Fruit fly (Drosophila melanogaster): ENCODE results near the gene HP1e.

HP1e gene

DNA sequence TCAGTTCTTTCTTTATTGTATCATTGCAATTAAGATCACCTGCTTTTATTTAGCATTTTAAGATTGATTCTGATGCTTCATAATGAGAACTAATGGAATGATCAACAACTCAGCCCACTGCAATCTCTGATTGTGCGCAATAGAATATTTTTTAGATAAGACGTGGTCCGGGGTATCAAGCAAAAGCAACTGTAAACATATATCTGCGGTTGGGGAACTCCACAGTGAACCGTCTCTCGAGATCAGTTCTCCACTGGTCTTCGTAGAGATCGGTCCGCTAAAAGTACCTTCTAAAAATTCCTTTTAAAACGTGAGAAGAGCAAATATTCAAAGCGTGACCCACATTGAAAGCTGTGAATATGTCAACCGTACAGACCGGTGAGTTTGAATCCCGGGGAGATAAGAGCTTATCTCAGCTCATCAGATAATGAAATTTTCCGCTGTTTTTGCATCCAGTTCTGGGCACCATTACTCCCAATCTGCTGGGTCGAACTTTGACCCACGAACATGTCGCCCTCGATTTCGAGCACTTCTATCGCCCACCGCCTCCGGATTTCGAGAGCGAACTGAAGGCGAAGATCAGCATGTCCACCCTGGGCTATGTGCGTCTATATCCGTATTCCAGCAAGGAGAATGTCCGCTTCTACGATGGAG is 41.6 kb downstream of the HP1e start, which contains the start of gene CG18473:
TSS of gene CG18473 (plus strand) at position 240 of the 654 bp plus-strand sequence.
- peak; percentile 10 for TF ChIP-seq fkh (GFP tag; optimal IDR thresholded peaks at IDR 0.05)
- TF ChIP-seq Eip78C (GFP tag), result peak; percentile 65
- TF ChIP-seq acj6 (GFP tag; optimal IDR thresholded peaks at IDR 0.05), result no peak
- peak; percentile 93 for TF ChIP-seq svp (GFP tag)
- TF ChIP-seq topi (GFP tag; optimal IDR thresholded peaks at IDR 0.05), result no peak

DNA sequence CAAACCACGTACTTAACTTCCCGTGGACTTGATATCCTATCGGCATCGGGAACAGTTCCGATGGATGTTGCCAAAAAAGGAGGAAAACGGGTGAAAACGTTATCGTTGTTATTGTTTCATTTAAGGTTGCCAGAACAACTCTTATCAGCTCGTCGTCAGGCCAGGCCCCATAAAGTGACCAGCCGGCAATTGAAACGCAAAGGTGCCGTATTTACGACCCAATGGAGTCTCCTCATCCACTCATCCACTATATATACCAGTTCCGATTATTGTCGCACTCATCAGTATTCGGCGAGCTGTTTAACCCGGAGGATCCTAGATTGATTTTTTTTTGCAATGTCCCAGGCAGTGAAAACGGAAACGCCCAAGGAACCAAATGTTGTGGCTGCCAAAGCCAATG is 43.6 kb downstream of the HP1e start, which contains the start of gene Srr:
TSS of gene Srr (plus strand) at position 278 of the 400 bp plus-strand sequence.
- TF ChIP-seq Hr38 (GFP tag; optimal IDR thresholded peaks at IDR 0.05) (no peak), svp (GFP tag) (peak; percentile 94)

DNA sequence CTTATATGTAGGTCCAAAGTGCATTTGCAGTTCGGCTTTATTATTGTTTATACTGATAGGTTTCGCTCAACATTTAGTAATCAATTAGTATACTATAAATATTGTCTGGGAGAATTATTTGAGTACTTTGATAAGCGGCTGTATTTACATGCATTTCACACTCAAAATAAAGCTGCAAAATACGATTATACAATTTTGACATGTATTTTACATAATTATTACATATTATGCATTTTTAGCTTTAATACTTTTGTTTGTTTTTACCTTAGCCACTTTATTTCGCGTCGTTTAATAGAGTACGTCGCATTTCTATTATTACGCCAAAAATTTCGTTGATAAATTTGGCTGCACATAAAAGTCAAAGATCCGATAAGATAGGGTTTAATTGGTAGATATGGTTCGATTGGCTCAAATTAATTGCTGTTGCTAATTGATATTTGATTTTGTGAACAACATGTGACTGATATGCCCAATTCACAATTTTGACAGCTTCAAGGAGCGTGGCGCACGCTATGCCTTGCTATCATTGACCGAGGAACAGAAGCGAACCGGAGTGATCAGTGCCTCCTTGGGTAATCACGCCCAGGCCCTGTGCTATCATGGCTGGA is 44.4 kb downstream of the HP1e start:
- TF ChIP-seq CG6808 (GFP tag; optimal IDR thresholded peaks at IDR 0.05) (peak; percentile 2), Eip93F (GFP tag; optimal IDR thresholded peaks at IDR 0.05) (peak; percentile 32), CG8632 (GFP tag; optimal IDR thresholded peaks at IDR 0.05) (no peak), vri (GFP tag; optimal IDR thresholded peaks at IDR 0.05) (peak; percentile 76), eg (GFP tag; IDR thresholded peaks at IDR 0.05) (no peak), Gug (GFP tag; IDR thresholded peaks at IDR 0.05) (no peak), Eip78C (GFP tag) (peak; percentile 39)

- TF ChIP-seq CG6792 (GFP tag; optimal IDR thresholded peaks at IDR 0.05), result no peak
- TF ChIP-seq CG31627 (GFP tag; optimal IDR thresholded peaks at IDR 0.05), result peak; percentile 13
- no peak; the same call in 1 of the 3 replicates for TF ChIP-seq eg (GFP tag; IDR thresholded peaks at IDR 0.05)
- TF ChIP-seq CG8632 (GFP tag; optimal IDR thresholded peaks at IDR 0.05), result no peak
- no peak for TF ChIP-seq Gug (GFP tag; IDR thresholded peaks at IDR 0.05)
- peak; percentile 30 for TF ChIP-seq Met (GFP tag; optimal IDR thresholded peaks at IDR 0.05)
- no peak for TF ChIP-seq Lpt (GFP tag; optimal IDR thresholded peaks at IDR 0.05)
- no peak for TF ChIP-seq Sox15 (GFP tag; optimal IDR thresholded peaks at IDR 0.05)
- TF ChIP-seq lz (GFP tag; optimal IDR thresholded peaks at IDR 0.05), result no peak
- no peak for TF ChIP-seq dac (GFP tag; optimal IDR thresholded peaks at IDR 0.05)
- TF ChIP-seq net (GFP tag; optimal IDR thresholded peaks at IDR 0.05), result peak; percentile 11
- TF ChIP-seq fd85E (GFP tag; optimal IDR thresholded peaks at IDR 0.05), result no peak
- peak; percentile 5 for TF ChIP-seq CG3919 (GFP tag; optimal IDR thresholded peaks at IDR 0.05)
- no peak for TF ChIP-seq achi (GFP tag; optimal IDR thresholded peaks at IDR 0.05)
- no peak for TF ChIP-seq Hr38 (GFP tag; optimal IDR thresholded peaks at IDR 0.05)
- no peak for TF ChIP-seq spab (GFP tag; optimal IDR thresholded peaks at IDR 0.05)
- TF ChIP-seq CG11762 (GFP tag; optimal IDR thresholded peaks at IDR 0.05; ENCODE audit: insufficient read depth), result no peak
- TF ChIP-seq vri (GFP tag; optimal IDR thresholded peaks at IDR 0.05), result no peak
- TF ChIP-seq cyc (GFP tag; optimal IDR thresholded peaks at IDR 0.05), result peak; percentile 21
- no peak for TF ChIP-seq CG11294 (GFP tag; IDR thresholded peaks at IDR 0.05)
- peak; percentile 50 for TF ChIP-seq Hr4 (GFP tag; optimal IDR thresholded peaks at IDR 0.05)
- TF ChIP-seq Sox102F (GFP tag; optimal IDR thresholded peaks at IDR 0.05), result no peak
- TF ChIP-seq CG4318 (GFP tag; optimal IDR thresholded peaks at IDR 0.05), result no peak
- TF ChIP-seq CG15336 (GFP tag; IDR thresholded peaks at IDR 0.05), result peak; percentile 53; the same call in 1 of the 2 replicates
- TF ChIP-seq Eip75B (GFP tag; optimal IDR thresholded peaks at IDR 0.05), result no peak
- no peak for TF ChIP-seq CG32006 (GFP tag; optimal IDR thresholded peaks at IDR 0.05)
- no peak for TF ChIP-seq Ets96B (tag; optimal IDR thresholded peaks at IDR 0.05)
- TF ChIP-seq CG3032 (tag; optimal IDR thresholded peaks at IDR 0.05), result no peak
- no peak for TF ChIP-seq fkh (GFP tag; optimal IDR thresholded peaks at IDR 0.05)
- peak; percentile 36 for TF ChIP-seq CG6276 (GFP tag; optimal IDR thresholded peaks at IDR 0.05)
- no peak for TF ChIP-seq ss (GFP tag; optimal IDR thresholded peaks at IDR 0.05)
- peak; percentile 29 for TF ChIP-seq Hr39 (GFP tag; optimal IDR thresholded peaks at IDR 0.05)
- peak; percentile 58; the same call in 2 of the 3 replicates for TF ChIP-seq CG8119 (GFP tag; IDR thresholded peaks at IDR 0.05)
- no peak for TF ChIP-seq fd59A (GFP tag; optimal IDR thresholded peaks at IDR 0.05)
- TF ChIP-seq Ets21C (GFP tag; optimal IDR thresholded peaks at IDR 0.05), result no peak
- TF ChIP-seq pdm3 (GFP tag; optimal IDR thresholded peaks at IDR 0.05), result no peak
- no peak for TF ChIP-seq CG10631 (GFP tag; optimal IDR thresholded peaks at IDR 0.05)
- peak; percentile 71 for TF ChIP-seq Eip78C (GFP tag)
- no peak for TF ChIP-seq CG9139 (GFP tag; optimal IDR thresholded peaks at IDR 0.05)
Observed at dm6 chr3R:9370413-9370812, 48.8 kb downstream of the HP1e start.
